Worm (Caenorhabditis elegans) whole organism, L1 larva: Measurements from ENCODE around the gene F37C12.14.

Experiments used
- C16A3.4 ChIP-seq: fragments of 150-350 bp; optimal IDR thresholded peaks from 2 replicates; lab custom pipeline; 2014; ENCODE audit warnings: missing biosample characterization, missing genetic modification characterization
- alr-1 ChIP-seq: fragments of 200-800 bp; sonication (Bioruptor generic); optimal IDR thresholded peaks from 2 replicates; lab custom pipeline; 2018; ENCODE audit warnings: borderline replicate concordance, mild to moderate bottlenecking, missing genetic modification characterization, missing compliant biosample characterization
- ceh-63 ChIP-seq: fragments of 200-800 bp; sonication (Bioruptor generic); optimal IDR thresholded peaks from 2 replicates; lab custom pipeline; 2018; ENCODE audit warnings: mild to moderate bottlenecking, missing genetic modification characterization, missing compliant biosample characterization
- ceh-8 ChIP-seq: fragments of 200-800 bp; sonication (Bioruptor generic); optimal IDR thresholded peaks from 2 replicates; lab custom pipeline; 2018; ENCODE audit warnings: mild to moderate bottlenecking, missing genetic modification characterization, moderate library complexity, missing compliant biosample characterization
- ceh-88 ChIP-seq: fragments of 200-800 bp; sonication (Bioruptor generic); IDR thresholded peaks from 2 replicates; pipeline ENCODE4 v1.3.6; 2022; ENCODE audit warnings: missing genetic modification characterization, missing compliant biosample characterization
- ceh-90 ChIP-seq: sonication (generic microtip); optimal IDR thresholded peaks from 2 replicates; lab custom pipeline; 2016; ENCODE audit warnings: missing genetic modification characterization, missing compliant biosample characterization
- ces-1 ChIP-seq: fragments of 150-350 bp; optimal IDR thresholded peaks from 2 replicates; lab custom pipeline; 2014; ENCODE audit warnings: missing biosample characterization, missing genetic modification reagents, missing genetic modification characterization
- dsc-1 ChIP-seq: sonication (generic microtip); optimal IDR thresholded peaks from 2 replicates; lab custom pipeline; 2016; ENCODE audit warnings: mild to moderate bottlenecking, missing genetic modification characterization, missing compliant biosample characterization
- efl-1 ChIP-seq, 4 experiments: fragments of 150-350 bp; optimal IDR thresholded peaks in 3 of 4; peaks in 1 of 4; 1 replicate in 1 of 4; 2 replicates in 3 of 4; lab custom pipeline; 2014; ENCODE audit warnings: missing biosample characterization in 2 of 4, missing genetic modification characterization in 2 of 4, missing genetic modification reagents in 2 of 4
- elt-3 ChIP-seq, 6 experiments: fragments of 150-350 bp in 1 of 6; sonication (generic microtip); optimal IDR thresholded peaks; 2 replicates each; lab custom pipeline; 2017 to 2018; ENCODE audit warnings: missing biosample characterization in 6 of 6, missing genetic modification characterization in 6 of 6, inconsistent platforms in 1 of 6
- ets-5 ChIP-seq: fragments of 200-800 bp; sonication (Bioruptor generic); IDR thresholded peaks from 2 replicates; pipeline ENCODE4 v1.3.6; 2022; ENCODE audit warnings: missing genetic modification characterization, missing compliant biosample characterization
- fkh-10 ChIP-seq: sonication (generic microtip); optimal IDR thresholded peaks from 2 replicates; lab custom pipeline; 2017; ENCODE audit warnings: missing biosample characterization, missing genetic modification reagents, missing genetic modification characterization
- fkh-4 ChIP-seq: sonication (generic microtip); optimal IDR thresholded peaks from 2 replicates; lab custom pipeline; 2016; ENCODE audit warnings: missing compliant biosample characterization, missing genetic modification characterization, borderline replicate concordance
- fkh-8 ChIP-seq: sonication (generic microtip); optimal IDR thresholded peaks from 2 replicates; lab custom pipeline; 2016; ENCODE audit warnings: mild to moderate bottlenecking, missing genetic modification characterization, missing compliant biosample characterization
- grh-1 ChIP-seq: fragments of 200-800 bp; sonication (Bioruptor generic); IDR thresholded peaks from 2 replicates; pipeline ENCODE4 v1.3.6; 2022; ENCODE audit warnings: missing genetic modification reagents, missing genetic modification characterization, missing compliant biosample characterization
- hlh-17 ChIP-seq: fragments of 200-800 bp; sonication (Bioruptor generic); optimal IDR thresholded peaks from 2 replicates; lab custom pipeline; 2018; ENCODE audit warnings: missing genetic modification characterization, mild to moderate bottlenecking, missing compliant biosample characterization, moderate library complexity, borderline replicate concordance
- hpl-2 ChIP-seq: fragments of 150-350 bp; optimal IDR thresholded peaks from 2 replicates; lab custom pipeline; 2014; ENCODE audit warnings: missing biosample characterization, missing genetic modification reagents, missing genetic modification characterization
- irx-1 ChIP-seq: sonication (generic microtip); optimal IDR thresholded peaks from 2 replicates; lab custom pipeline; 2016; ENCODE audit warnings: missing genetic modification characterization, missing compliant biosample characterization
- jun-1 ChIP-seq: fragments of 150-350 bp; optimal IDR thresholded peaks from 2 replicates; lab custom pipeline; 2014; ENCODE audit warnings: missing biosample characterization, missing genetic modification reagents, missing genetic modification characterization
- lin-14 ChIP-seq: fragments of 200-800 bp; sonication (Bioruptor generic); optimal IDR thresholded peaks from 2 replicates; lab custom pipeline; 2018; ENCODE audit warnings: mild to moderate bottlenecking, missing genetic modification characterization, moderate library complexity, missing compliant biosample characterization
- lin-15B ChIP-seq: fragments of 150-350 bp; sonication (generic microtip); optimal IDR thresholded peaks from 3 replicates; lab custom pipeline; 2014; ENCODE audit warnings: missing biosample characterization, missing genetic modification characterization
- lir-3 ChIP-seq: sonication (generic microtip); optimal IDR thresholded peaks from 2 replicates; lab custom pipeline; 2016; ENCODE audit warnings: mild to moderate bottlenecking, missing genetic modification characterization, moderate library complexity, missing compliant biosample characterization; ENCODE audit not compliant: poor library complexity
- lsy-2 ChIP-seq, 2 experiments: fragments of 150-350 bp; optimal IDR thresholded peaks; 2 replicates each; lab custom pipeline; 2014; ENCODE audit warnings: missing biosample characterization in 2 of 2, missing genetic modification characterization in 2 of 2
- mep-1 ChIP-seq: fragments of 150-350 bp; optimal IDR thresholded peaks from 2 replicates; lab custom pipeline; 2014; ENCODE audit warnings: missing biosample characterization, missing genetic modification characterization
- nhr-11 ChIP-seq: fragments of 150-350 bp; optimal IDR thresholded peaks from 2 replicates; lab custom pipeline; 2014; ENCODE audit warnings: missing biosample characterization, missing genetic modification characterization
- nhr-19 ChIP-seq: fragments of 200-800 bp; sonication (Bioruptor generic); conservative IDR thresholded peaks from 2 replicates; pipeline ENCODE4 v1.3.6; 2022; ENCODE audit warnings: missing genetic modification characterization, missing compliant biosample characterization
- nhr-20 ChIP-seq: sonication (generic microtip); optimal IDR thresholded peaks from 2 replicates; lab custom pipeline; 2016; ENCODE audit warnings: mild to moderate bottlenecking, missing genetic modification characterization, missing compliant biosample characterization
- nhr-47 ChIP-seq: sonication (generic microtip); optimal IDR thresholded peaks from 2 replicates; lab custom pipeline; 2016; ENCODE audit warnings: mild to moderate bottlenecking, missing genetic modification characterization, moderate library complexity, missing compliant biosample characterization
- nhr-71 ChIP-seq: sonication (generic microtip); optimal IDR thresholded peaks from 2 replicates; lab custom pipeline; 2016; ENCODE audit warnings: mild to moderate bottlenecking, missing genetic modification characterization, moderate library complexity, missing compliant biosample characterization
- nhr-77 ChIP-seq: fragments of 150-350 bp; optimal IDR thresholded peaks from 2 replicates; lab custom pipeline; 2014; ENCODE audit warnings: missing biosample characterization, missing genetic modification characterization
- nhr-84 ChIP-seq: sonication (generic microtip); optimal IDR thresholded peaks from 2 replicates; lab custom pipeline; 2017; ENCODE audit warnings: missing biosample characterization, missing genetic modification characterization
- nhr-85 ChIP-seq: sonication (generic microtip); peaks from one replicate; lab custom pipeline; 2016; ENCODE audit warnings: missing genetic modification characterization, inconsistent platforms, missing compliant biosample characterization
- nhr-90 ChIP-seq: sonication (generic microtip); optimal IDR thresholded peaks from 2 replicates; lab custom pipeline; 2016; ENCODE audit warnings: mild to moderate bottlenecking, missing genetic modification characterization, missing compliant biosample characterization; ENCODE audit not compliant: poor library complexity
- pax-3 ChIP-seq: fragments of 200-800 bp; sonication (Bioruptor generic); optimal IDR thresholded peaks from 2 replicates; lab custom pipeline; 2018; ENCODE audit warnings: mild to moderate bottlenecking, missing genetic modification characterization, moderate library complexity, missing compliant biosample characterization
- pqm-1 ChIP-seq: sonication (generic microtip); optimal IDR thresholded peaks from 3 replicates; lab custom pipeline; 2017; ENCODE audit warnings: missing biosample characterization, missing genetic modification characterization
- skn-1 ChIP-seq: fragments of 150-350 bp; optimal IDR thresholded peaks from 2 replicates; lab custom pipeline; 2014; ENCODE audit warnings: missing biosample characterization, missing genetic modification characterization
- snu-23 ChIP-seq: sonication (generic microtip); optimal IDR thresholded peaks from 2 replicates; lab custom pipeline; 2016; ENCODE audit warnings: missing genetic modification characterization, missing compliant biosample characterization
- sox-4 ChIP-seq: sonication (generic microtip); optimal IDR thresholded peaks from 2 replicates; lab custom pipeline; 2016; ENCODE audit warnings: missing genetic modification characterization, missing compliant biosample characterization
- swsn-7 ChIP-seq: sonication (generic microtip); optimal IDR thresholded peaks from 2 replicates; lab custom pipeline; 2016; ENCODE audit warnings: missing genetic modification characterization, missing compliant biosample characterization
- tlp-1 ChIP-seq: fragments of 150-350 bp; optimal IDR thresholded peaks from 2 replicates; lab custom pipeline; 2014; ENCODE audit warnings: missing biosample characterization, missing genetic modification characterization
- unc-30 ChIP-seq: sonication (generic microtip); optimal IDR thresholded peaks from 2 replicates; lab custom pipeline; 2017; ENCODE audit warnings: missing biosample characterization, missing genetic modification characterization
- unc-62 ChIP-seq: fragments of 150-350 bp; optimal IDR thresholded peaks from 2 replicates; lab custom pipeline; 2014; ENCODE audit warnings: missing biosample characterization, missing genetic modification reagents, missing genetic modification characterization
- unc-86 ChIP-seq: sonication (generic microtip); optimal IDR thresholded peaks from 2 replicates; lab custom pipeline; 2016; ENCODE audit warnings: missing genetic modification characterization, missing compliant biosample characterization

F37C12.14 gene

ce11 chrIII:7153747-7154238, 31.6 kb downstream of the F37C12.14 start, which contains the start of gene ogt-1 (continued):
- TF ChIP-seq hlh-17 (GFP tag; lab: Kevin White, UChicago) (no peak), alr-1 (tag; lab: Kevin White, UChicago) (no peak), dsc-1 (tag; lab: Kevin White, UChicago) (peak; percentile 33), irx-1 (tag; lab: Kevin White, UChicago) (peak; percentile 62), lin-15B (tag; lab: Kevin White, UChicago) (no peak), nhr-19 (GFP tag; lab: Robert Waterston, UW) (peak; percentile 86), nhr-85 (tag; lab: Kevin White, UChicago) (peak; percentile 96), unc-86 (tag; lab: Kevin White, UChicago) (peak; percentile 72), efl-1 (optimal IDR thresholded peaks at IDR 0.05; lab: Kevin White, UChicago) (peak; percentile 83 to 91), efl-1 (GFP tag; optimal IDR thresholded peaks at IDR 0.05 in 1 of 2; lab: Kevin White, UChicago) (peak; percentile 61 to 94), nhr-84 (tag; lab: Kevin White, UChicago) (no peak), lir-3 (tag; lab: Kevin White, UChicago) (peak; percentile 72), mep-1 (tag; lab: Kevin White, UChicago) (peak; percentile 93), fkh-10 (GFP tag; lab: Kevin White, UChicago) (peak; percentile 61), skn-1 (tag; lab: Kevin White, UChicago) (peak; percentile 56), nhr-77 (peak; percentile 71), fkh-4 (tag; lab: Kevin White, UChicago) (no peak), pqm-1 (tag; lab: Kevin White, UChicago) (no peak), unc-30 (tag; lab: Kevin White, UChicago) (no peak), nhr-71 (tag; lab: Kevin White, UChicago) (peak; percentile 96), sox-4 (no peak), nhr-47 (peak; percentile 83), ces-1 (GFP tag; lab: Kevin White, UChicago) (no peak), hpl-2 (peak; percentile 36), swsn-7 (tag; lab: Kevin White, UChicago) (peak; percentile 89), ceh-90 (no peak), ceh-88 (no peak), C16A3.4 (tag; lab: Kevin White, UChicago) (peak; percentile 69), snu-23 (peak; percentile 94), ceh-8 (GFP tag; lab: Kevin White, UChicago) (peak; percentile 67), fkh-8 (peak; percentile 46), jun-1 (peak; percentile 68)

- TF ChIP-seq ets-5 (GFP tag; lab: Robert Waterston, UW) (no peak), unc-62 (GFP tag; lab: Kevin White, UChicago) (no peak), unc-86 (tag; lab: Kevin White, UChicago) (no peak), nhr-20 (peak; percentile 17), nhr-90 (tag; lab: Kevin White, UChicago) (no peak), lin-15B (tag; lab: Kevin White, UChicago) (no peak), lin-14 (GFP tag; lab: Kevin White, UChicago) (peak; percentile 51), fkh-4 (tag; lab: Kevin White, UChicago) (no peak), ceh-63 (no peak), pax-3 (no peak), nhr-11 (tag; lab: Kevin White, UChicago) (no peak), elt-3 (tag; optimal IDR thresholded peaks at IDR 0.05; lab: Kevin White, UChicago) (no peak), lsy-2 (tag; optimal IDR thresholded peaks at IDR 0.05; lab: Kevin White, UChicago) (peak in 1 of 2 experiments; percentile 17), dsc-1 (tag; lab: Kevin White, UChicago) (no peak), snu-23 (peak; percentile 13), tlp-1 (tag; lab: Kevin White, UChicago) (no peak), nhr-71 (tag; lab: Kevin White, UChicago) (peak; percentile 23), ceh-88 (no peak), grh-1 (GFP tag; lab: Robert Waterston, UW) (peak; percentile 74), nhr-19 (GFP tag; lab: Robert Waterston, UW) (peak; percentile 26; the same call in 1 of the 2 replicates)
Measured at ce11 chrIII:7152569-7152968, 32.8 kb downstream of the F37C12.14 start.
